Fruit fly (Drosophila melanogaster) whole organism, embryonic: ENCODE results near the gene yellow-f2.

Source experiments
- CG10366 ChIP-seq: fragments of 200-800 bp; sonication (Bioruptor generic); IDR thresholded peaks from 2 replicates; pipeline ENCODE4 v1.3.6; 2022; ENCODE audit warnings: missing biosample characterization, missing genetic modification characterization
- CG10565 ChIP-seq: fragments of 200-800 bp; sonication (Bioruptor generic); optimal IDR thresholded peaks from 3 replicates; lab custom pipeline; 2016; ENCODE audit warnings: missing biosample characterization, mild to moderate bottlenecking, missing genetic modification characterization
- CG11560 ChIP-seq: fragments of 200-800 bp; sonication (Bioruptor generic); IDR thresholded peaks from 3 replicates; pipeline ENCODE4 v1.3.6; 2022; ENCODE audit warnings: missing biosample characterization, missing genetic modification characterization
- CG12942 ChIP-seq: fragments of 200-800 bp; sonication (Bioruptor generic); optimal IDR thresholded peaks from 3 replicates; lab custom pipeline; 2016; ENCODE audit warnings: missing biosample characterization, missing genetic modification characterization
- CG1602 ChIP-seq: fragments of 200-800 bp; sonication (Bioruptor generic); optimal IDR thresholded peaks from 3 replicates; lab custom pipeline; 2016; ENCODE audit warnings: missing biosample characterization, missing genetic modification characterization
- CG18262 ChIP-seq: fragments of 200-800 bp; optimal IDR thresholded peaks from 3 replicates; lab custom pipeline; 2019; ENCODE audit warnings: missing biosample characterization, mild to moderate bottlenecking, missing genetic modification characterization, moderate library complexity
- CG2129 ChIP-seq: fragments of 200-800 bp; sonication (Bioruptor generic); IDR thresholded peaks from 2 replicates; pipeline ENCODE4 v1.3.6; 2022; ENCODE audit warnings: missing biosample characterization, missing genetic modification characterization; ENCODE audit not compliant: partially characterized antibody
- CG2875 ChIP-seq: fragments of 200-800 bp; sonication (Bioruptor generic); optimal IDR thresholded peaks from 2 replicates; lab custom pipeline; 2017; ENCODE audit warnings: missing biosample characterization, mild to moderate bottlenecking, missing genetic modification characterization, missing genetic modification reagents
- CG3281 ChIP-seq: fragments of 200-800 bp; sonication (Bioruptor generic); optimal IDR thresholded peaks from 3 replicates; lab custom pipeline; 2017; ENCODE audit warnings: missing biosample characterization, mild to moderate bottlenecking, missing genetic modification characterization
- CG33557 ChIP-seq: fragments of 200-800 bp; sonication (Bioruptor generic); optimal IDR thresholded peaks from 2 replicates; lab custom pipeline; 2019; ENCODE audit warnings: missing biosample characterization, mild to moderate bottlenecking, missing genetic modification characterization, moderate library complexity
- CG34422 ChIP-seq: fragments of 200-800 bp; sonication (Bioruptor generic); IDR thresholded peaks from 3 replicates; pipeline ENCODE4 v1.3.6; 2022; ENCODE audit warnings: missing biosample characterization, missing genetic modification characterization
- CG3847 ChIP-seq: fragments of 200-800 bp; sonication (Bioruptor generic); IDR thresholded peaks from 2 replicates; pipeline ENCODE4 v1.3.6; 2022; ENCODE audit warnings: missing biosample characterization, missing genetic modification characterization
- CG4360 ChIP-seq: fragments of 200-800 bp; sonication (Bioruptor generic); IDR thresholded peaks from 2 replicates; pipeline ENCODE4 v1.3.6; 2022; ENCODE audit warnings: missing biosample characterization, missing genetic modification characterization
- CG4820 ChIP-seq: fragments of 200-800 bp; sonication (Bioruptor generic); optimal IDR thresholded peaks from 3 replicates; lab custom pipeline; 2016; ENCODE audit warnings: missing biosample characterization, missing genetic modification characterization
- CG5953 ChIP-seq: fragments of 200-800 bp; sonication (Bioruptor generic); IDR thresholded peaks from 2 replicates; pipeline ENCODE4 v1.3.6; 2022; ENCODE audit warnings: missing biosample characterization, missing genetic modification characterization
- CG6254 ChIP-seq: fragments of 200-800 bp; sonication (Bioruptor generic); optimal IDR thresholded peaks from 3 replicates; lab custom pipeline; 2017; ENCODE audit warnings: mild to moderate bottlenecking, missing biosample characterization, missing genetic modification reagents, missing genetic modification characterization
- CG6272 ChIP-seq: fragments of 200-800 bp; sonication (Bioruptor generic); IDR thresholded peaks from 2 replicates; pipeline ENCODE4 v1.3.6; 2022; ENCODE audit warnings: missing biosample characterization, missing genetic modification characterization
- CG6683 ChIP-seq: fragments of 200-800 bp; sonication (Bioruptor generic); optimal IDR thresholded peaks from 2 replicates; lab custom pipeline; 2017; ENCODE audit warnings: missing biosample characterization, mild to moderate bottlenecking, missing genetic modification characterization, missing genetic modification reagents
- CG6689 ChIP-seq: fragments of 200-800 bp; sonication (Bioruptor generic); IDR thresholded peaks from 2 replicates; pipeline ENCODE4 v1.3.6; 2022; ENCODE audit warnings: missing biosample characterization, missing genetic modification characterization
- CG8478 ChIP-seq: fragments of >200 bp; optimal IDR thresholded peaks from 2 replicates; lab custom pipeline; 2018
- Chrac-16 ChIP-seq: fragments of 200-800 bp; sonication (Bioruptor generic); optimal IDR thresholded peaks from 3 replicates; lab custom pipeline; 2016; ENCODE audit warnings: missing biosample characterization, missing genetic modification characterization
- Dip2 ChIP-seq: fragments of 200-800 bp; sonication (Bioruptor generic); IDR thresholded peaks from 2 replicates; pipeline ENCODE4 v1.3.6; 2022; ENCODE audit warnings: missing biosample characterization, missing genetic modification characterization
- HmgZ ChIP-seq: fragments of 200-800 bp; sonication (Bioruptor generic); optimal IDR thresholded peaks from 2 replicates; lab custom pipeline; 2018; ENCODE audit warnings: missing biosample characterization, mild to moderate bottlenecking, missing genetic modification characterization
- Med ChIP-seq: fragments of 200-800 bp; sonication (Bioruptor generic); peaks from one replicate; lab custom pipeline; 2016; ENCODE audit warnings: missing biosample characterization, missing genetic modification characterization, mild to moderate bottlenecking, inconsistent platforms, moderate library complexity
- NFAT ChIP-seq: fragments of 200-800 bp; sonication (Bioruptor generic); IDR thresholded peaks from 2 replicates; pipeline ENCODE4 v1.3.6; 2022; ENCODE audit warnings: missing biosample characterization, missing genetic modification characterization
- Six4 ChIP-seq: fragments of 200-800 bp; sonication (Bioruptor generic); optimal IDR thresholded peaks from 2 replicates; lab custom pipeline; 2016; ENCODE audit warnings: missing biosample characterization, missing genetic modification characterization
- Sox100B ChIP-seq: fragments of 200-800 bp; sonication (Bioruptor generic); optimal IDR thresholded peaks from 3 replicates; lab custom pipeline; 2018; ENCODE audit warnings: missing biosample characterization, mild to moderate bottlenecking, missing genetic modification characterization
- Stat92E ChIP-seq, 3 experiments: fragments of >200 bp in 2 of 3; fragments of 200-800 bp in 1 of 3; sonication (Bioruptor generic) in 1 of 3; optimal IDR thresholded peaks; 2 replicates each; lab custom pipeline; 2017 to 2019; ENCODE audit warnings: missing biosample characterization in 3 of 3, missing genetic modification characterization in 3 of 3, mild to moderate bottlenecking in 1 of 3, moderate library complexity in 1 of 3
- al ChIP-seq: fragments of 200-800 bp; sonication (Bioruptor generic); IDR thresholded peaks from 2 replicates; pipeline ENCODE4 v1.3.6; 2022; ENCODE audit warnings: missing biosample characterization, missing genetic modification characterization
- amos ChIP-seq: fragments of 200-800 bp; sonication (Bioruptor generic); IDR thresholded peaks from 2 replicates; pipeline ENCODE4 v1.3.6; 2022; ENCODE audit warnings: missing biosample characterization, missing genetic modification characterization; ENCODE audit not compliant: partially characterized antibody
- ato ChIP-seq: fragments of 200-800 bp; sonication (Bioruptor generic); IDR thresholded peaks from 2 replicates; pipeline ENCODE4 v1.3.6; 2022; ENCODE audit warnings: missing biosample characterization, missing genetic modification characterization; ENCODE audit not compliant: partially characterized antibody
- bab2 ChIP-seq: fragments of 200-800 bp; sonication (Bioruptor generic); optimal IDR thresholded peaks from 2 replicates; lab custom pipeline; 2016; ENCODE audit warnings: missing biosample characterization, missing genetic modification characterization
- bbx ChIP-seq: fragments of 200-800 bp; sonication (Bioruptor generic); IDR thresholded peaks from 2 replicates; pipeline ENCODE4 v1.3.6; 2022; ENCODE audit warnings: missing biosample characterization, missing genetic modification characterization; ENCODE audit not compliant: partially characterized antibody
- ci ChIP-seq: fragments of 200-800 bp; sonication (Bioruptor generic); IDR thresholded peaks from 3 replicates; pipeline ENCODE4 v1.3.6; 2022; ENCODE audit warnings: missing biosample characterization, missing genetic modification characterization
- dpn ChIP-seq, 2 experiments: fragments of 200-800 bp; sonication (Bioruptor generic); optimal IDR thresholded peaks; 3 replicates each; lab custom pipeline; 2016; ENCODE audit warnings: missing biosample characterization in 2 of 2, missing genetic modification characterization in 2 of 2
- eyg ChIP-seq: fragments of 200-800 bp; sonication (Bioruptor generic); optimal IDR thresholded peaks from 3 replicates; lab custom pipeline; 2016; ENCODE audit warnings: missing biosample characterization, missing genetic modification characterization
- fru ChIP-seq: fragments of >200 bp; optimal IDR thresholded peaks from 2 replicates; lab custom pipeline; 2017
- lbe ChIP-seq: fragments of 200-800 bp; sonication (Bioruptor generic); optimal IDR thresholded peaks from 2 replicates; lab custom pipeline; 2016; ENCODE audit warnings: missing biosample characterization, mild to moderate bottlenecking, missing genetic modification characterization
- mld ChIP-seq: fragments of 200-800 bp; sonication (Bioruptor generic); IDR thresholded peaks from 3 replicates; pipeline ENCODE4 v1.3.6; 2022; ENCODE audit warnings: missing biosample characterization, missing genetic modification characterization; ENCODE audit not compliant: partially characterized antibody
- nau ChIP-seq: fragments of 200-800 bp; sonication (Bioruptor generic); optimal IDR thresholded peaks from 3 replicates; lab custom pipeline; 2017; ENCODE audit warnings: missing biosample characterization, mild to moderate bottlenecking, missing genetic modification characterization, missing genetic modification reagents
- nerfin-1 ChIP-seq: fragments of 200-800 bp; sonication (Bioruptor generic); optimal IDR thresholded peaks from 3 replicates; lab custom pipeline; 2019; ENCODE audit warnings: missing biosample characterization, mild to moderate bottlenecking, missing genetic modification characterization, moderate library complexity
- org-1 ChIP-seq: fragments of 200-800 bp; sonication (Bioruptor generic); optimal IDR thresholded peaks from 2 replicates; lab custom pipeline; 2017; ENCODE audit warnings: missing biosample characterization, missing genetic modification characterization
- scrt ChIP-seq: fragments of 200-800 bp; sonication (Bioruptor generic); optimal IDR thresholded peaks from 2 replicates; lab custom pipeline; 2018; ENCODE audit warnings: missing biosample characterization, mild to moderate bottlenecking, missing genetic modification characterization, moderate library complexity
- seq ChIP-seq: fragments of 200-800 bp; sonication (Bioruptor generic); IDR thresholded peaks from 2 replicates; pipeline ENCODE4 v1.3.6; 2022; ENCODE audit warnings: missing biosample characterization, missing genetic modification characterization
- twi ChIP-seq: fragments of 200-800 bp; optimal IDR thresholded peaks from 2 replicates; lab custom pipeline; 2019; ENCODE audit warnings: missing biosample characterization, mild to moderate bottlenecking, missing genetic modification characterization, moderate library complexity
- z ChIP-seq: fragments of 200-800 bp; sonication (Bioruptor generic); IDR thresholded peaks from 3 replicates; pipeline ENCODE4 v1.3.6; 2022; ENCODE audit warnings: missing biosample characterization, missing genetic modification characterization

Gene yellow-f2

dm6 chr3R:13039037-13039583 lies 44.2 kb upstream of the yellow-f2 start (continued):
- TF ChIP-seq CG10366: 0 out of 2 replicates have a peak, but pooled peaks have one; percentile 11
- TF ChIP-seq al (GFP tag; lab: Robert Waterston, UW): 0 out of 2 replicates have a peak, but pooled peaks have one; percentile 12
- no peak for TF ChIP-seq CG4360
- TF ChIP-seq Six4 (GFP tag; lab: Kevin White, UChicago): no peak
- TF ChIP-seq CG6689 (GFP tag; lab: Robert Waterston, UW): 0 out of 2 replicates have a peak, but pooled peaks have one; percentile 14
- TF ChIP-seq ci: no peak
- 0 out of 2 replicates have a peak, but pooled peaks have one; percentile 5 for TF ChIP-seq CG5953 (GFP tag; lab: Robert Waterston, UW)
- no peak for TF ChIP-seq bab2 (GFP tag; lab: Kevin White, UChicago)

- no peak for TF ChIP-seq CG2875 (GFP tag; lab: Kevin White, UChicago)
- TF ChIP-seq dpn (GFP tag; optimal IDR thresholded peaks at IDR 0.05; lab: Kevin White, UChicago): no peak
- TF ChIP-seq scrt (GFP tag; lab: Kevin White, UChicago): no peak
- no peak for TF ChIP-seq nerfin-1
- no peak for TF ChIP-seq CG4820 (GFP tag; lab: Kevin White, UChicago)
- no peak for TF ChIP-seq Med (GFP tag; lab: Kevin White, UChicago)
- no peak for TF ChIP-seq seq
These were observed 43.1 kb upstream of the yellow-f2 start, which contains the start of gene CG11668 for dm6 chr3R:13038075-13038474. CG11668 (plus strand) TSS chr3R:13038375.

- TF ChIP-seq CG12942 (GFP tag; lab: Kevin White, UChicago) (no peak), twi (tag; lab: Kevin White, UChicago) (peak; percentile 94)
These were observed 41.1 kb upstream of the yellow-f2 start for dm6 chr3R:13036064-13036463.

dm6 chr3R:13033670-13034069 lies 38.7 kb upstream of the yellow-f2 start:
- no peak for TF ChIP-seq CG18262
- no peak for TF ChIP-seq CG6254 (GFP tag; lab: Kevin White, UChicago)
- no peak for TF ChIP-seq CG2129 (GFP tag; lab: Robert Waterston, UW)
- no peak for TF ChIP-seq nau (GFP tag; lab: Kevin White, UChicago)
- TF ChIP-seq Dip2 (GFP tag; lab: Robert Waterston, UW): 0 out of 2 replicates have a peak, but pooled peaks have one; percentile 17
- TF ChIP-seq ato (GFP tag; lab: Robert Waterston, UW): no peak
- no peak for TF ChIP-seq CG10565 (GFP tag; lab: Kevin White, UChicago)
- TF ChIP-seq z (GFP tag; lab: Robert Waterston, UW): 0 out of 3 replicates have a peak, but pooled peaks have one; percentile 29
- no peak for TF ChIP-seq CG34422 (GFP tag; lab: Robert Waterston, UW)
- TF ChIP-seq HmgZ (tag; lab: Kevin White, UChicago): no peak
- TF ChIP-seq lbe (GFP tag; lab: Kevin White, UChicago): no peak
- no peak for TF ChIP-seq CG1602
- no peak for TF ChIP-seq eyg (GFP tag; lab: Kevin White, UChicago)
- no peak for TF ChIP-seq fru (lab: Kevin White, UChicago)
- TF ChIP-seq Sox100B (GFP tag; lab: Kevin White, UChicago): no peak
- no peak for TF ChIP-seq CG6272 (GFP tag; lab: Robert Waterston, UW)
- no peak for TF ChIP-seq CG6683 (GFP tag; lab: Kevin White, UChicago)
- no peak for TF ChIP-seq CG11560 (tag; lab: Robert Waterston, UW)
- no peak for TF ChIP-seq org-1 (GFP tag; lab: Kevin White, UChicago)
- TF ChIP-seq bbx (GFP tag; lab: Robert Waterston, UW): no peak
- TF ChIP-seq CG3847 (GFP tag; lab: Robert Waterston, UW): no peak
- no peak for TF ChIP-seq CG3281 (GFP tag; lab: Kevin White, UChicago)
- TF ChIP-seq CG33557 (GFP tag; lab: Kevin White, UChicago): no peak
- TF ChIP-seq Chrac-16 (GFP tag; lab: Kevin White, UChicago): no peak
- no peak for TF ChIP-seq NFAT (GFP tag; lab: Robert Waterston, UW)
- peak; percentile 68 for TF ChIP-seq CG8478 (lab: Kevin White, UChicago)
- no peak for TF ChIP-seq seq
- no peak for TF ChIP-seq amos (GFP tag; lab: Robert Waterston, UW)
- no peak for TF ChIP-seq Stat92E (GFP tag; optimal IDR thresholded peaks at IDR 0.05; lab: Kevin White, UChicago)
- TF ChIP-seq Med (GFP tag; lab: Kevin White, UChicago): peak; percentile 59
- no peak for TF ChIP-seq mld (GFP tag; lab: Robert Waterston, UW)
